Worm (Caenorhabditis elegans) whole organism, midembryonic: ENCODE data around the gene skat-1.

Source experiments
- T22C8.4 ChIP-seq: fragments of 200-800 bp; sonication (Bioruptor generic); IDR thresholded peaks from 2 replicates; pipeline ENCODE4 v1.3.6; 2022; ENCODE audit warnings: missing genetic modification characterization, missing compliant biosample characterization
- cog-1 ChIP-seq: sonication (generic microtip); optimal IDR thresholded peaks from 2 replicates; lab custom pipeline; 2016; ENCODE audit warnings: missing genetic modification characterization, missing compliant biosample characterization
- flt-1 ChIP-seq: fragments of 200-800 bp; sonication (Bioruptor generic); IDR thresholded peaks from 2 replicates; pipeline ENCODE4 v1.3.6; 2022; ENCODE audit warnings: missing genetic modification characterization, missing compliant biosample characterization
- med-1 ChIP-seq: sonication (generic microtip); optimal IDR thresholded peaks from 2 replicates; lab custom pipeline; 2017; ENCODE audit warnings: missing genetic modification characterization, mild to moderate bottlenecking, missing compliant biosample characterization, antibody characterized with exemption, missing genetic modification reagents; ENCODE audit not compliant: insufficient read depth
- ref-1 ChIP-seq: fragments of 200-800 bp; sonication (Bioruptor generic); conservative IDR thresholded peaks from 2 replicates; pipeline ENCODE4 v1.3.6; 2022; ENCODE audit warnings: missing genetic modification reagents, missing genetic modification characterization, missing compliant biosample characterization
- tab-1 ChIP-seq: fragments of 200-800 bp; sonication (Bioruptor generic); IDR thresholded peaks from 2 replicates; pipeline ENCODE4 v1.3.6; 2022; ENCODE audit warnings: missing genetic modification characterization, missing compliant biosample characterization
- ztf-23 ChIP-seq: fragments of 200-800 bp; sonication (Bioruptor generic); IDR thresholded peaks from 2 replicates; pipeline ENCODE4 v1.3.6; 2022; ENCODE audit warnings: missing genetic modification reagents, missing genetic modification characterization, missing compliant biosample characterization
- ztf-29 ChIP-seq: fragments of 200-800 bp; sonication (Bioruptor generic); IDR thresholded peaks from 2 replicates; pipeline ENCODE4 v1.3.6; 2022; ENCODE audit warnings: missing genetic modification reagents, missing genetic modification characterization, missing compliant biosample characterization

- TF ChIP-seq T22C8.4 (GFP tag; lab: Robert Waterston, UW) (no peak), cog-1 (tag; lab: Kevin White, UChicago) (no peak), ztf-29 (GFP tag; lab: Robert Waterston, UW) (no peak), ztf-23 (GFP tag; lab: Robert Waterston, UW) (no peak), med-1 (no peak), tab-1 (no peak), flt-1 (GFP tag; lab: Robert Waterston, UW) (no peak), ref-1 (no peak)
These were observed 2.3 kb upstream of the skat-1 start for ce11 chrIII:8998884-8999283.
